Worm (Caenorhabditis elegans): ENCODE results near the gene clec-4.

- no peak for TF ChIP-seq tbx-9 (tag; optimal IDR thresholded peaks at IDR 0.05; ENCODE audit: borderline replicate concordance)
- TF ChIP-seq repo-1 (tag; optimal IDR thresholded peaks at IDR 0.05), result no peak
Measured at ce11 chrII:12580952-12581351, at the start of gene clec-4.

All from whole organism, young adult.